Worm (Caenorhabditis elegans) whole organism, L2 larva: ENCODE results near the gene nas-13.

Experiments used
- F13H6.1 ChIP-seq: sonication (generic microtip); optimal IDR thresholded peaks from 2 replicates; lab custom pipeline; 2016; ENCODE audit warnings: missing genetic modification characterization, missing compliant biosample characterization
- R02D3.7 ChIP-seq: fragments of 150-350 bp; optimal IDR thresholded peaks from 2 replicates; lab custom pipeline; 2014; ENCODE audit warnings: missing biosample characterization, missing genetic modification characterization
- Y55F3AM.14 ChIP-seq: fragments of 200-800 bp; sonication (Bioruptor generic); optimal IDR thresholded peaks from 2 replicates; lab custom pipeline; 2018; ENCODE audit warnings: mild to moderate bottlenecking, missing genetic modification characterization, missing compliant biosample characterization
- alr-1 ChIP-seq: fragments of 150-350 bp; optimal IDR thresholded peaks from 2 replicates; lab custom pipeline; 2014; ENCODE audit warnings: missing biosample characterization, missing genetic modification characterization
- ama-1 ChIP-seq: fragments of 150-350 bp; optimal IDR thresholded peaks from 2 replicates; lab custom pipeline; 2018; ENCODE audit warnings: inconsistent platforms
- blmp-1 ChIP-seq: sonication (generic microtip); optimal IDR thresholded peaks from 2 replicates; lab custom pipeline; 2017; ENCODE audit warnings: missing genetic modification characterization, mild to moderate bottlenecking, missing compliant biosample characterization, antibody characterized with exemption, moderate library complexity; ENCODE audit not compliant: insufficient read depth
- ceh-16 ChIP-seq: fragments of 150-350 bp; optimal IDR thresholded peaks from 2 replicates; lab custom pipeline; 2014; ENCODE audit warnings: missing biosample characterization, missing genetic modification characterization
- ceh-82 ChIP-seq: fragments of 150-350 bp; optimal IDR thresholded peaks from 2 replicates; lab custom pipeline; 2014; ENCODE audit warnings: missing biosample characterization, missing genetic modification characterization
- crh-2 ChIP-seq: sonication (generic microtip); optimal IDR thresholded peaks from 2 replicates; lab custom pipeline; 2017; ENCODE audit warnings: missing biosample characterization, missing genetic modification characterization
- egl-27 ChIP-seq: sonication (generic microtip); optimal IDR thresholded peaks from 3 replicates; lab custom pipeline; 2017; ENCODE audit warnings: missing biosample characterization, missing genetic modification reagents, missing genetic modification characterization
- elt-1 ChIP-seq: fragments of 150-350 bp; optimal IDR thresholded peaks from 2 replicates; lab custom pipeline; 2014; ENCODE audit warnings: missing biosample characterization, missing genetic modification characterization
- fos-1 ChIP-seq: fragments of 150-350 bp; optimal IDR thresholded peaks from 2 replicates; lab custom pipeline; 2014; ENCODE audit warnings: missing biosample characterization, missing genetic modification characterization
- lin-11 ChIP-seq: fragments of 150-350 bp; sonication (generic microtip); optimal IDR thresholded peaks from 2 replicates; lab custom pipeline; 2014; ENCODE audit warnings: missing biosample characterization, missing genetic modification characterization, inconsistent platforms, mixed read lengths
- lin-39 ChIP-seq: fragments of 150-350 bp; optimal IDR thresholded peaks from 2 replicates; lab custom pipeline; 2014; ENCODE audit warnings: missing biosample characterization, missing genetic modification reagents, missing genetic modification characterization
- lsy-2 ChIP-seq, 2 experiments: fragments of 150-350 bp in 1 of 2; sonication (generic microtip) in 1 of 2; optimal IDR thresholded peaks; 2 replicates each; lab custom pipeline; 2014 to 2017; ENCODE audit warnings: missing biosample characterization in 2 of 2, missing genetic modification characterization in 2 of 2
- mbf-1 ChIP-seq: sonication (generic microtip); optimal IDR thresholded peaks from 2 replicates; lab custom pipeline; 2017; ENCODE audit warnings: missing biosample characterization, missing genetic modification characterization
- mdl-1 ChIP-seq, 2 experiments: fragments of 150-350 bp in 1 of 2; sonication (generic microtip) in 1 of 2; optimal IDR thresholded peaks; 2 replicates each; lab custom pipeline; 2017; ENCODE audit warnings: missing biosample characterization in 2 of 2, missing genetic modification characterization in 2 of 2
- nhr-10 ChIP-seq: sonication (generic microtip); optimal IDR thresholded peaks from 2 replicates; lab custom pipeline; 2017; ENCODE audit warnings: missing biosample characterization, missing genetic modification characterization
- nhr-11 ChIP-seq: fragments of 150-350 bp; optimal IDR thresholded peaks from 2 replicates; lab custom pipeline; 2014; ENCODE audit warnings: missing biosample characterization, missing genetic modification characterization
- nhr-129 ChIP-seq: fragments of 150-350 bp; optimal IDR thresholded peaks from 2 replicates; lab custom pipeline; 2014; ENCODE audit warnings: missing biosample characterization, missing genetic modification characterization
- nhr-21 ChIP-seq: fragments of 150-350 bp; optimal IDR thresholded peaks from 2 replicates; lab custom pipeline; 2014; ENCODE audit warnings: missing biosample characterization, missing genetic modification characterization
- nhr-23 ChIP-seq: fragments of 150-350 bp; optimal IDR thresholded peaks from 2 replicates; lab custom pipeline; 2014; ENCODE audit warnings: missing biosample characterization, missing genetic modification reagents, missing genetic modification characterization
- nhr-237 ChIP-seq: fragments of 150-350 bp; optimal IDR thresholded peaks from 2 replicates; lab custom pipeline; 2014; ENCODE audit warnings: missing biosample characterization, missing genetic modification characterization
- nhr-6 ChIP-seq: fragments of 150-350 bp; optimal IDR thresholded peaks from 2 replicates; lab custom pipeline; 2014; ENCODE audit warnings: missing biosample characterization, missing genetic modification characterization
- nhr-77 ChIP-seq: fragments of 150-350 bp; optimal IDR thresholded peaks from 2 replicates; lab custom pipeline; 2014; ENCODE audit warnings: missing biosample characterization, missing genetic modification characterization
- peb-1 ChIP-seq: fragments of 150-350 bp; optimal IDR thresholded peaks from 2 replicates; lab custom pipeline; 2014; ENCODE audit warnings: missing biosample characterization, missing genetic modification characterization
- sem-4 ChIP-seq: fragments of 150-350 bp; optimal IDR thresholded peaks from 2 replicates; lab custom pipeline; 2014; ENCODE audit warnings: missing biosample characterization, missing genetic modification reagents, missing genetic modification characterization
- sma-3 ChIP-seq: sonication (generic microtip); optimal IDR thresholded peaks from 2 replicates; lab custom pipeline; 2016; ENCODE audit warnings: missing genetic modification reagents, missing genetic modification characterization, missing compliant biosample characterization
- sma-9 ChIP-seq, 2 experiments: fragments of 150-350 bp in 1 of 2; sonication (generic microtip) in 1 of 2; optimal IDR thresholded peaks; 2 replicates each; lab custom pipeline; 2014 to 2016; ENCODE audit warnings: missing genetic modification characterization in 2 of 2, mild to moderate bottlenecking in 1 of 2, missing biosample characterization in 1 of 2, missing compliant biosample characterization in 1 of 2, missing genetic modification reagents in 1 of 2, moderate library complexity in 1 of 2
- snpc-4 ChIP-seq: fragments of 150-350 bp; optimal IDR thresholded peaks from 2 replicates; lab custom pipeline; 2014; ENCODE audit warnings: missing biosample characterization, missing genetic modification characterization
- unc-39 ChIP-seq: fragments of 150-350 bp; optimal IDR thresholded peaks from 2 replicates; lab custom pipeline; 2014; ENCODE audit warnings: missing biosample characterization, missing genetic modification characterization
- unc-55 ChIP-seq: fragments of 150-350 bp; sonication (generic microtip); optimal IDR thresholded peaks from 3 replicates; lab custom pipeline; 2014; ENCODE audit warnings: missing biosample characterization, missing genetic modification reagents, missing genetic modification characterization
- unc-62 ChIP-seq: fragments of 150-350 bp; optimal IDR thresholded peaks from 2 replicates; lab custom pipeline; 2014; ENCODE audit warnings: missing biosample characterization, missing genetic modification reagents, missing genetic modification characterization
- ztf-1 ChIP-seq: fragments of 200-800 bp; sonication (Bioruptor generic); conservative IDR thresholded peaks from 2 replicates; pipeline ENCODE4 v1.3.6; 2022; ENCODE audit warnings: missing genetic modification characterization, missing compliant biosample characterization
- ztf-11 ChIP-seq: sonication (generic microtip); optimal IDR thresholded peaks from 2 replicates; lab custom pipeline; 2017; ENCODE audit warnings: missing biosample characterization, missing genetic modification characterization
- ztf-4 ChIP-seq: fragments of 150-350 bp; optimal IDR thresholded peaks from 2 replicates; lab custom pipeline; 2014; ENCODE audit warnings: missing biosample characterization, missing genetic modification characterization

nas-13 gene

DNA sequence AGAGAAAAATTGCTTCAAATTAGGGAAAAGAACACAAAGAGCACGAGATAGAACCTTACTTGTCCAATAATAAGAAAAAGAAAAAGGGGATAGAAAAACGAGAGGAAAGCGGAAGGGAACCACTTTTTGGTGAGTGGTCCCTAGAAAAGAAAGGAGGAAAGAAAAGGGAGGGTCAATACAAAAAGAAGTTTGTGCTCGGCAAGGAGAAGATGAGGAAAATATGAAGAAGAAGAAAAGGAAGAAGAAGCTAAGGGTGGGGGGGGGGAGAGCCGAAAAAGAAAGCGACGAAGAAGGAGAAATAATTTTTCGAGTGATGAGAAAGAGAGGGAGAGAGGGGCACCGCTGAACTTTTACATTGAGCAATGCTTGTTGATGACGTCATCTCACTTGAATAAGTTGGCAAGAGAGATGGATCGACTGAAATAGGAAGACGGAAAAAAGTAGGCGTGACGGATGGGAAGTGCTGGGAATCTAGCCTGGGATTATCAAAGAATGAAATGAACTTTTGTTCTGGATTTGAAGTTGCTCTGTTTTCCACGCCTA, 42.2 kb downstream of the nas-13 start (continued):
- TF ChIP-seq sem-4 (tag; lab: Kevin White, UChicago): no peak
- no peak for TF ChIP-seq ztf-1 (GFP tag; lab: Robert Waterston, UW)
- no peak for TF ChIP-seq nhr-237 (tag; lab: Kevin White, UChicago)
- peak; percentile 44 for TF ChIP-seq snpc-4 (tag; lab: Kevin White, UChicago)
- no peak for TF ChIP-seq ztf-11
- peak; percentile 60 for TF ChIP-seq crh-2 (tag; lab: Kevin White, UChicago)
- peak; percentile 7 for TF ChIP-seq fos-1
- no peak for TF ChIP-seq nhr-77 (tag; lab: Kevin White, UChicago)
- peak; percentile 66 for TF ChIP-seq egl-27 (tag; lab: Kevin White, UChicago)
- peak; percentile 50 for TF ChIP-seq nhr-129 (tag; lab: Kevin White, UChicago)
- TF ChIP-seq nhr-11: no peak
- no peak for TF ChIP-seq nhr-21 (tag; lab: Kevin White, UChicago)
- peak in 1 of 2 experiments; percentile 59 for TF ChIP-seq lsy-2 (tag; optimal IDR thresholded peaks at IDR 0.05; lab: Kevin White, UChicago)
- peak; percentile 26 for TF ChIP-seq nhr-6 (tag; lab: Kevin White, UChicago)
- no peak for TF ChIP-seq ama-1 (lab: Kevin White, UChicago)
- TF ChIP-seq sma-9 (GFP tag; optimal IDR thresholded peaks at IDR 0.05; lab: Kevin White, UChicago): peak; percentile 90
- no peak for TF ChIP-seq sma-9 (tag; optimal IDR thresholded peaks at IDR 0.05; lab: Kevin White, UChicago)
- no peak for TF ChIP-seq sma-3
- no peak for TF ChIP-seq nhr-10 (tag; lab: Kevin White, UChicago)
- no peak for TF ChIP-seq ceh-82 (tag; lab: Kevin White, UChicago)
- no peak for TF ChIP-seq mbf-1 (tag; lab: Kevin White, UChicago)
- no peak for TF ChIP-seq lin-11 (tag; lab: Kevin White, UChicago)
- TF ChIP-seq alr-1 (tag; lab: Kevin White, UChicago): no peak

- no peak for TF ChIP-seq lin-39 (tag; lab: Kevin White, UChicago)
- TF ChIP-seq ztf-1 (GFP tag; lab: Robert Waterston, UW): no peak
- no peak for TF ChIP-seq alr-1 (tag; lab: Kevin White, UChicago)
- TF ChIP-seq elt-1: no peak
- no peak for TF ChIP-seq unc-55
- TF ChIP-seq egl-27 (tag; lab: Kevin White, UChicago): no peak
- TF ChIP-seq peb-1: no peak
- no peak for TF ChIP-seq nhr-129 (tag; lab: Kevin White, UChicago)
- TF ChIP-seq nhr-21 (tag; lab: Kevin White, UChicago): no peak
- TF ChIP-seq ztf-4: no peak
- TF ChIP-seq, all 48 proteins: peak for 0
These were observed 42.7 kb downstream of the nas-13 start for ce11 chrX:15385379-15385778.

ce11 chrX:15384090-15384624, 43.9 kb downstream of the nas-13 start:
- TF ChIP-seq nhr-237 (tag; lab: Kevin White, UChicago): no peak
- no peak for TF ChIP-seq R02D3.7 (tag; lab: Kevin White, UChicago)
- no peak for TF ChIP-seq ztf-1 (GFP tag; lab: Robert Waterston, UW)
- TF ChIP-seq blmp-1 (tag; lab: Kevin White, UChicago): peak; percentile 30
- no peak for TF ChIP-seq alr-1 (tag; lab: Kevin White, UChicago)
- no peak for TF ChIP-seq Y55F3AM.14
- no peak for TF ChIP-seq mbf-1 (tag; lab: Kevin White, UChicago)
- TF ChIP-seq sma-9 (GFP tag; optimal IDR thresholded peaks at IDR 0.05; lab: Kevin White, UChicago): peak; percentile 53
- TF ChIP-seq sma-9 (tag; optimal IDR thresholded peaks at IDR 0.05; lab: Kevin White, UChicago): no peak
- no peak for TF ChIP-seq snpc-4 (tag; lab: Kevin White, UChicago)
- no peak for TF ChIP-seq unc-39
- TF ChIP-seq ztf-4: no peak
- no peak for TF ChIP-seq lin-39 (tag; lab: Kevin White, UChicago)
- no peak for TF ChIP-seq sem-4 (tag; lab: Kevin White, UChicago)
- TF ChIP-seq nhr-77 (tag; lab: Kevin White, UChicago): no peak
- peak in 1 of 2 experiments; percentile 13 for TF ChIP-seq mdl-1 (tag; optimal IDR thresholded peaks at IDR 0.05; lab: Kevin White, UChicago)
- TF ChIP-seq nhr-21 (tag; lab: Kevin White, UChicago): peak; percentile 39
- no peak for TF ChIP-seq unc-62
- no peak for TF ChIP-seq F13H6.1
- TF ChIP-seq, all 48 proteins: peak for 4

DNA sequence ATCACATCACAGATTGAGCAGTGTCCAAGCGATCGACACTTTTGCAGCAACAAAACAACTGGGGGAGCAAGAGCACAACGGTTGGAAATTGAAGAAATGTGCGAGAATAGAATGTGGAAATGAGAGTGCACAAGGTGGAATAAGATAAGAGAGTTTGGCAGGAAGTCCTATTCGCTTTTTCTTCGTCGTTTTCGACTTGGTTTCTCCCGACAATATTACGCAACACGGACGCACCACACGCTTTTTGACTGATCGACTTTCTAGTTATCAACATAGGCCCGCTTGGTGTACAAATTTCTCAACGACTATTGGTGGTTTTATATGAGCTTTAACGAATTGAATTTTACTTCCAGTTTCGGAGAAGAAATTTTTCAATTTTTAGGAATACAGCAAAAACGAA, 45.1 kb downstream of the nas-13 start:
- TF ChIP-seq nhr-23 (tag; lab: Kevin White, UChicago) (no peak), Y55F3AM.14 (no peak), nhr-129 (tag; lab: Kevin White, UChicago) (peak; percentile 60), fos-1 (peak; percentile 46), ceh-16 (tag; lab: Kevin White, UChicago) (no peak), sma-9 (GFP tag; optimal IDR thresholded peaks at IDR 0.05; lab: Kevin White, UChicago) (peak; percentile 50), sma-9 (tag; optimal IDR thresholded peaks at IDR 0.05; lab: Kevin White, UChicago) (no peak), lin-39 (tag; lab: Kevin White, UChicago) (no peak)
